Worm (Caenorhabditis elegans) whole organism, L4 larva: Measurements from ENCODE around the gene acr-5.
A peak's percentile ranks its signal among the peaks of the same experiment; 100 is the strongest.

ENCODE experiments used
- F10B5.3 ChIP-seq: sonication (generic microtip); optimal IDR thresholded peaks from 2 replicates; lab custom pipeline; 2016; ENCODE audit warnings: mild to moderate bottlenecking, missing genetic modification characterization, missing compliant biosample characterization
- F26F4.8 ChIP-seq: fragments of 200-800 bp; sonication (Bioruptor generic); conservative IDR thresholded peaks from 2 replicates; pipeline ENCODE4 v1.3.6; 2022; ENCODE audit warnings: missing genetic modification characterization, missing compliant biosample characterization
- F37D6.2 ChIP-seq: sonication (generic microtip); optimal IDR thresholded peaks from 2 replicates; lab custom pipeline; 2016; ENCODE audit warnings: mild to moderate bottlenecking, missing genetic modification characterization, missing compliant biosample characterization
- F49E8.2 ChIP-seq: sonication (generic microtip); optimal IDR thresholded peaks from 2 replicates; lab custom pipeline; 2016; ENCODE audit warnings: missing compliant biosample characterization, mild to moderate bottlenecking, missing genetic modification characterization, borderline replicate concordance
- T20F7.1 ChIP-seq: fragments of 200-800 bp; sonication (Bioruptor generic); optimal IDR thresholded peaks from 2 replicates; lab custom pipeline; 2018; ENCODE audit warnings: mild to moderate bottlenecking, missing genetic modification characterization, missing compliant biosample characterization
- T26A8.4 ChIP-seq: fragments of 200-800 bp; sonication (Bioruptor generic); IDR thresholded peaks from 2 replicates; pipeline ENCODE4 v1.3.6; 2022; ENCODE audit warnings: missing genetic modification characterization, missing compliant biosample characterization
- Y48G9A.11 ChIP-seq: fragments of 200-800 bp; sonication (Bioruptor generic); IDR thresholded peaks from 2 replicates; pipeline ENCODE4 v1.3.6; 2022; ENCODE audit warnings: missing genetic modification reagents, missing genetic modification characterization, missing compliant biosample characterization
- Y5F2A.4 ChIP-seq: fragments of 200-800 bp; sonication (Bioruptor generic); optimal IDR thresholded peaks from 2 replicates; lab custom pipeline; 2018; ENCODE audit warnings: mild to moderate bottlenecking, missing genetic modification characterization, missing compliant biosample characterization
- Y75B8A.6 ChIP-seq: fragments of 200-800 bp; sonication (Bioruptor generic); IDR thresholded peaks from 2 replicates; pipeline ENCODE4 v1.3.6; 2022; ENCODE audit warnings: missing genetic modification reagents, missing genetic modification characterization, missing compliant biosample characterization
- ZK546.5 ChIP-seq, 2 experiments: sonication (generic microtip); optimal IDR thresholded peaks; 2 replicates each; lab custom pipeline; 2017; ENCODE audit warnings: missing biosample characterization in 2 of 2, missing genetic modification characterization in 2 of 2
- aha-1 ChIP-seq: fragments of 150-350 bp; peaks from one replicate; lab custom pipeline; 2014; ENCODE audit warnings: missing biosample characterization, missing genetic modification characterization
- ceh-62 ChIP-seq: sonication (generic microtip); optimal IDR thresholded peaks from 2 replicates; lab custom pipeline; 2017; ENCODE audit warnings: missing biosample characterization, missing genetic modification characterization
- ceh-82 ChIP-seq: sonication (generic microtip); optimal IDR thresholded peaks from 2 replicates; lab custom pipeline; 2017; ENCODE audit warnings: missing biosample characterization, missing genetic modification characterization
- daf-12 ChIP-seq: fragments of 150-350 bp; optimal IDR thresholded peaks from 2 replicates; lab custom pipeline; 2014; ENCODE audit warnings: missing biosample characterization, missing genetic modification reagents, missing genetic modification characterization
- daf-16 ChIP-seq, 3 experiments: sonication (generic microtip); optimal IDR thresholded peaks; 2 replicates each; lab custom pipeline; 2016 to 2017; ENCODE audit warnings: missing genetic modification characterization in 3 of 3, missing genetic modification reagents in 3 of 3, mild to moderate bottlenecking in 2 of 3, missing compliant biosample characterization in 2 of 3, missing biosample characterization in 1 of 3, moderate library complexity in 1 of 3
- daf-8 ChIP-seq: fragments of 200-800 bp; sonication (Bioruptor generic); IDR thresholded peaks from 2 replicates; pipeline ENCODE4 v1.3.6; 2022; ENCODE audit warnings: missing genetic modification characterization, missing compliant biosample characterization
- fkh-10 ChIP-seq: fragments of 150-350 bp; optimal IDR thresholded peaks from 2 replicates; lab custom pipeline; 2014; ENCODE audit warnings: missing biosample characterization, missing genetic modification reagents, missing genetic modification characterization
- fos-1 ChIP-seq: fragments of 150-350 bp; optimal IDR thresholded peaks from 2 replicates; lab custom pipeline; 2014; ENCODE audit warnings: missing biosample characterization, missing genetic modification characterization
- gei-8 ChIP-seq: fragments of 200-800 bp; sonication (Bioruptor generic); optimal IDR thresholded peaks from 2 replicates; lab custom pipeline; 2018; ENCODE audit warnings: mild to moderate bottlenecking, missing genetic modification characterization, missing compliant biosample characterization
- hlh-11 ChIP-seq: fragments of 200-800 bp; sonication (Bioruptor generic); optimal IDR thresholded peaks from 2 replicates; lab custom pipeline; 2018; ENCODE audit warnings: mild to moderate bottlenecking, missing genetic modification characterization, missing compliant biosample characterization
- hlh-30 ChIP-seq: sonication (generic microtip); optimal IDR thresholded peaks from 2 replicates; lab custom pipeline; 2017; ENCODE audit warnings: antibody characterized with exemption, mild to moderate bottlenecking, missing genetic modification characterization, missing compliant biosample characterization; ENCODE audit not compliant: insufficient read depth
- jun-1 ChIP-seq: fragments of 150-350 bp; optimal IDR thresholded peaks from 2 replicates; lab custom pipeline; 2014; ENCODE audit warnings: missing biosample characterization, missing genetic modification reagents, missing genetic modification characterization
- lin-1 ChIP-seq: fragments of 200-800 bp; sonication (Bioruptor generic); IDR thresholded peaks from 2 replicates; pipeline ENCODE4 v1.3.6; 2022; ENCODE audit warnings: missing genetic modification reagents, missing genetic modification characterization, missing compliant biosample characterization
- lin-13 ChIP-seq: fragments of 150-350 bp; optimal IDR thresholded peaks from 2 replicates; lab custom pipeline; 2014; ENCODE audit warnings: missing biosample characterization, missing genetic modification reagents, missing genetic modification characterization
- lin-15B ChIP-seq: fragments of 150-350 bp; sonication (generic microtip); optimal IDR thresholded peaks from 3 replicates; lab custom pipeline; 2014; ENCODE audit warnings: missing biosample characterization, missing genetic modification characterization
- lin-39 ChIP-seq: fragments of 150-350 bp; optimal IDR thresholded peaks from 2 replicates; lab custom pipeline; 2014; ENCODE audit warnings: missing biosample characterization, missing genetic modification reagents, missing genetic modification characterization
- lir-3 ChIP-seq: sonication (generic microtip); optimal IDR thresholded peaks from 2 replicates; lab custom pipeline; 2016; ENCODE audit warnings: mild to moderate bottlenecking, missing genetic modification characterization, missing compliant biosample characterization
- lsy-2 ChIP-seq, 2 experiments: fragments of 150-350 bp in 1 of 2; sonication (generic microtip) in 1 of 2; optimal IDR thresholded peaks; 2 replicates each; lab custom pipeline; 2014 to 2017; ENCODE audit warnings: missing biosample characterization in 2 of 2, missing genetic modification characterization in 2 of 2
- mdl-1 ChIP-seq, 2 experiments: fragments of 150-350 bp in 1 of 2; sonication (generic microtip) in 1 of 2; optimal IDR thresholded peaks; 2 replicates each; lab custom pipeline; 2014 to 2017; ENCODE audit warnings: missing biosample characterization in 2 of 2, missing genetic modification characterization in 2 of 2
- mep-1 ChIP-seq: fragments of 150-350 bp; sonication (generic microtip); optimal IDR thresholded peaks from 3 replicates; lab custom pipeline; 2014; ENCODE audit warnings: missing biosample characterization, missing genetic modification characterization
- mes-2 ChIP-seq: sonication (generic microtip); optimal IDR thresholded peaks from 2 replicates; lab custom pipeline; 2016; ENCODE audit warnings: missing genotype, mild to moderate bottlenecking, missing genetic modification characterization, missing compliant biosample characterization; ENCODE audit not compliant: poor library complexity, severe bottlenecking
- mxl-2 ChIP-seq: fragments of 200-800 bp; sonication (Bioruptor generic); conservative IDR thresholded peaks from 2 replicates; pipeline ENCODE4 v1.3.6; 2022; ENCODE audit warnings: missing genetic modification reagents, missing genetic modification characterization, missing compliant biosample characterization
- nhr-102 ChIP-seq: sonication (generic microtip); optimal IDR thresholded peaks from 2 replicates; lab custom pipeline; 2016; ENCODE audit warnings: mild to moderate bottlenecking, missing genetic modification characterization, moderate library complexity, missing compliant biosample characterization
- nhr-111 ChIP-seq: fragments of 200-800 bp; sonication (Bioruptor generic); optimal IDR thresholded peaks from 2 replicates; lab custom pipeline; 2018; ENCODE audit warnings: mild to moderate bottlenecking, missing genetic modification characterization, missing compliant biosample characterization
- nhr-237 ChIP-seq: sonication (generic microtip); optimal IDR thresholded peaks from 2 replicates; lab custom pipeline; 2017; ENCODE audit warnings: missing biosample characterization, missing genetic modification characterization
- nhr-41 ChIP-seq: fragments of 200-800 bp; sonication (Bioruptor generic); IDR thresholded peaks from 2 replicates; pipeline ENCODE4 v1.3.6; 2022; ENCODE audit warnings: missing genetic modification reagents, missing genetic modification characterization, missing compliant biosample characterization
- nhr-42 ChIP-seq: fragments of 200-800 bp; sonication (Bioruptor generic); IDR thresholded peaks from 2 replicates; pipeline ENCODE4 v1.3.6; 2022; ENCODE audit warnings: missing genetic modification characterization, missing compliant biosample characterization
- nhr-6 ChIP-seq: fragments of 150-350 bp; optimal IDR thresholded peaks from 2 replicates; lab custom pipeline; 2014; ENCODE audit warnings: missing biosample characterization, missing genetic modification characterization
- nhr-76 ChIP-seq: fragments of 150-350 bp; optimal IDR thresholded peaks from 2 replicates; lab custom pipeline; 2014; ENCODE audit warnings: missing biosample characterization, missing genetic modification characterization
- saeg-2 ChIP-seq: fragments of 200-800 bp; sonication (Bioruptor generic); IDR thresholded peaks from 2 replicates; pipeline ENCODE4 v1.3.6; 2022; ENCODE audit warnings: missing genetic modification reagents, missing genetic modification characterization, missing compliant biosample characterization
- sdz-12 ChIP-seq: fragments of 200-800 bp; sonication (Bioruptor generic); optimal IDR thresholded peaks from 2 replicates; lab custom pipeline; 2018; ENCODE audit warnings: mild to moderate bottlenecking, missing genetic modification characterization, missing compliant biosample characterization
- set-16 ChIP-seq: fragments of 200-800 bp; sonication (Bioruptor generic); IDR thresholded peaks from 2 replicates; pipeline ENCODE4 v1.3.6; 2022; ENCODE audit warnings: missing genetic modification reagents, missing genetic modification characterization, missing compliant biosample characterization
- tag-97 ChIP-seq: fragments of 200-800 bp; sonication (Bioruptor generic); IDR thresholded peaks from 2 replicates; pipeline ENCODE4 v1.3.6; 2022; ENCODE audit warnings: missing genetic modification characterization, missing compliant biosample characterization
- tra-1 ChIP-seq: fragments of 200-800 bp; sonication (Bioruptor generic); IDR thresholded peaks from 2 replicates; pipeline ENCODE4 v1.3.6; 2022; ENCODE audit warnings: missing genetic modification reagents, missing genetic modification characterization, missing compliant biosample characterization
- unc-39 ChIP-seq: sonication (generic microtip); optimal IDR thresholded peaks from 2 replicates; lab custom pipeline; 2017; ENCODE audit warnings: missing biosample characterization, missing genetic modification characterization
- unc-62 ChIP-seq, 3 experiments: fragments of 150-350 bp in 1 of 3; sonication (generic microtip); optimal IDR thresholded peaks in 2 of 3; peaks in 1 of 3; 1 replicate in 1 of 3; 2 replicates in 2 of 3; lab custom pipeline; 2014 to 2017; ENCODE audit warnings: missing biosample characterization in 3 of 3, missing genetic modification characterization in 3 of 3, missing genetic modification reagents in 3 of 3, missing genotype in 1 of 3
- vab-7 ChIP-seq: fragments of 200-800 bp; sonication (Bioruptor generic); IDR thresholded peaks from 2 replicates; pipeline ENCODE4 v1.3.6; 2022; ENCODE audit warnings: missing genetic modification reagents, missing genetic modification characterization, missing compliant biosample characterization
- zfp-3 ChIP-seq: fragments of 200-800 bp; sonication (Bioruptor generic); conservative IDR thresholded peaks from 2 replicates; pipeline ENCODE4 v1.3.6; 2022; ENCODE audit warnings: missing genetic modification reagents, missing genetic modification characterization, missing compliant biosample characterization
- zip-11 ChIP-seq: fragments of 200-800 bp; sonication (Bioruptor generic); IDR thresholded peaks from 2 replicates; pipeline ENCODE4 v1.3.6; 2022; ENCODE audit warnings: missing genetic modification characterization, missing compliant biosample characterization
- zip-2 ChIP-seq: fragments of 150-350 bp; optimal IDR thresholded peaks from 2 replicates; lab custom pipeline; 2014; ENCODE audit warnings: missing biosample characterization, missing genetic modification characterization
- ztf-11 ChIP-seq: fragments of 150-350 bp; optimal IDR thresholded peaks from 2 replicates; lab custom pipeline; 2014; ENCODE audit warnings: missing biosample characterization, missing genetic modification characterization

The acr-5 gene

DNA sequence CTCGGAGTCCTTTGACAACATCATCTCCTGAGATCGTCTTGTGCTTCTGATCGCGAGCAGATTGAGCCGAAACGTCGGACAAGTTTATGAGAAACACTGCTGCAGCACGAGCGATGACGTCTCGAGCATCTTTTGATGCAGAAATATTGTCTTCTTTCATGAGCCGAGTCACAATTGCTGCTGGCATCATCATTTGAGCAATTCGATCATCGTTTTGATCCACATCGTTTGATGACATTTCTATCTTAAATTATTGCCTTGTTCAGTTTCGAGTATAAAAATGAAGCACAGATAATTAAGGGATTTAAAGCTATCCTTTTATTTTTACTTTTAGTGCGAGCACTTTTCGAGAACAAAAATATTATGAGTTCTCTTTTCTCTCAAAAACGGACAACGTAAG lies 52.0 kb downstream of the acr-5 start, which contains the start of gene T26A5.8 (continued):
- TF ChIP-seq lir-3 (tag; lab: Kevin White, UChicago): no peak
- peak; percentile 72; the same call in 1 of the 2 replicates for TF ChIP-seq Y75B8A.6
- TF ChIP-seq daf-12 (tag; lab: Kevin White, UChicago): no peak
- no peak for TF ChIP-seq ZK546.5 (tag; optimal IDR thresholded peaks at IDR 0.05; lab: Kevin White, UChicago)
- no peak for TF ChIP-seq nhr-41
- TF ChIP-seq mep-1 (tag; lab: Kevin White, UChicago): peak; percentile 61
- TF ChIP-seq nhr-42 (GFP tag; lab: Robert Waterston, UW): no peak
- no peak for TF ChIP-seq tra-1 (GFP tag; lab: Robert Waterston, UW)
- TF ChIP-seq nhr-111: no peak
- TF ChIP-seq F26F4.8 (GFP tag; lab: Robert Waterston, UW): no peak
- TF ChIP-seq lin-1 (GFP tag; lab: Robert Waterston, UW): 0 out of 2 replicates have a peak, but pooled peaks have one; percentile 7
- peak in 1 of 2 experiments; percentile 33 for TF ChIP-seq unc-62 (GFP tag; optimal IDR thresholded peaks at IDR 0.05 in 1 of 2; lab: Kevin White, UChicago)
- no peak for TF ChIP-seq unc-62 (tag; optimal IDR thresholded peaks at IDR 0.05; lab: Kevin White, UChicago)
- TF ChIP-seq nhr-76 (tag; lab: Kevin White, UChicago): no peak
- no peak for TF ChIP-seq nhr-237 (tag; lab: Kevin White, UChicago)
- no peak for TF ChIP-seq F49E8.2 (tag; lab: Kevin White, UChicago)
- TF ChIP-seq sdz-12 (GFP tag; lab: Kevin White, UChicago): no peak
- no peak for TF ChIP-seq ceh-62 (tag; lab: Kevin White, UChicago)
- TF ChIP-seq vab-7 (GFP tag; lab: Robert Waterston, UW): no peak
- TF ChIP-seq zip-2 (tag; lab: Kevin White, UChicago): no peak
- TF ChIP-seq nhr-102 (tag; lab: Kevin White, UChicago): peak; percentile 61
- TF ChIP-seq set-16 (GFP tag; lab: Robert Waterston, UW): no peak
- TF ChIP-seq Y5F2A.4 (GFP tag; lab: Kevin White, UChicago): peak; percentile 14
- no peak for TF ChIP-seq jun-1 (tag; lab: Kevin White, UChicago)
- TF ChIP-seq aha-1: peak; percentile 95
- no peak for TF ChIP-seq lin-13 (GFP tag; lab: Kevin White, UChicago)
- no peak for TF ChIP-seq saeg-2 (GFP tag; lab: Robert Waterston, UW)
- TF ChIP-seq lsy-2 (tag; optimal IDR thresholded peaks at IDR 0.05; lab: Kevin White, UChicago): peak in 1 of 2 experiments; percentile 53
- peak; percentile 19 for TF ChIP-seq mes-2 (tag; lab: Kevin White, UChicago)
- no peak for TF ChIP-seq tag-97 (GFP tag; lab: Robert Waterston, UW)
- no peak for TF ChIP-seq fos-1 (tag; lab: Kevin White, UChicago)
- no peak for TF ChIP-seq gei-8 (GFP tag; lab: Kevin White, UChicago)
- TF ChIP-seq mdl-1 (tag; optimal IDR thresholded peaks at IDR 0.05; lab: Kevin White, UChicago): no peak
- TF ChIP-seq T26A8.4 (GFP tag; lab: Robert Waterston, UW): peak; percentile 57
- TF ChIP-seq daf-8: no peak
- TF ChIP-seq daf-16 (GFP tag; optimal IDR thresholded peaks at IDR 0.05; lab: Kevin White, UChicago): peak in 1 of 2 experiments; percentile 13
- peak; percentile 28 for TF ChIP-seq daf-16 (tag; optimal IDR thresholded peaks at IDR 0.05; lab: Kevin White, UChicago)
- no peak for TF ChIP-seq T20F7.1 (GFP tag; lab: Kevin White, UChicago)
- TF ChIP-seq unc-39: no peak
- no peak for TF ChIP-seq lin-39 (tag; lab: Kevin White, UChicago)
- TF ChIP-seq hlh-11 (tag; lab: Kevin White, UChicago): no peak
- no peak for TF ChIP-seq lin-15B (tag; lab: Kevin White, UChicago)
- TF ChIP-seq nhr-6 (tag; lab: Kevin White, UChicago): no peak
- TF ChIP-seq F10B5.3 (tag; lab: Kevin White, UChicago): no peak
- no peak for TF ChIP-seq ztf-11
- peak; percentile 62 for TF ChIP-seq Y48G9A.11
- TF ChIP-seq mxl-2: no peak
- TF ChIP-seq ceh-82 (tag; lab: Kevin White, UChicago): no peak
- no peak for TF ChIP-seq zip-11 (GFP tag; lab: Robert Waterston, UW)
- no peak for TF ChIP-seq hlh-30 (tag; lab: Kevin White, UChicago)
- TF ChIP-seq F37D6.2: no peak
- TF ChIP-seq fkh-10 (GFP tag; lab: Kevin White, UChicago): no peak
- TF ChIP-seq zfp-3 (GFP tag; lab: Robert Waterston, UW): peak; percentile 43; the same call in 1 of the 2 replicates
